Fruit fly (Drosophila melanogaster) whole organism, embryonic: ENCODE data around the gene Fam92.

Source experiments
- Bgb ChIP-seq: fragments of 200-800 bp; sonication (Bioruptor generic); IDR thresholded peaks from 2 replicates; pipeline ENCODE4 v1.3.6; 2022; ENCODE audit warnings: missing biosample characterization, missing genetic modification characterization; ENCODE audit not compliant: partially characterized antibody
- CG12071 ChIP-seq: fragments of 200-800 bp; sonication (Bioruptor generic); optimal IDR thresholded peaks from 3 replicates; lab custom pipeline; 2018; ENCODE audit warnings: missing biosample characterization, mild to moderate bottlenecking, missing genetic modification characterization
- CG13624 ChIP-seq: fragments of 200-800 bp; sonication (Bioruptor generic); optimal IDR thresholded peaks from 2 replicates; lab custom pipeline; 2016; ENCODE audit warnings: missing biosample characterization, missing genetic modification characterization
- CG14667 ChIP-seq: fragments of 200-800 bp; sonication (Bioruptor generic); IDR thresholded peaks from 2 replicates; pipeline ENCODE4 v1.3.6; 2022; ENCODE audit warnings: missing biosample characterization, missing genetic modification characterization
- CG15073 ChIP-seq: fragments of 200-800 bp; sonication (Bioruptor generic); optimal IDR thresholded peaks from 2 replicates; lab custom pipeline; 2016; ENCODE audit warnings: missing biosample characterization, missing genetic modification characterization
- CG15479 ChIP-seq: fragments of 200-800 bp; sonication (Bioruptor generic); optimal IDR thresholded peaks from 3 replicates; lab custom pipeline; 2019; ENCODE audit warnings: missing biosample characterization, mild to moderate bottlenecking, missing genetic modification characterization, moderate library complexity
- CG15601 ChIP-seq: fragments of 200-800 bp; sonication (Bioruptor generic); optimal IDR thresholded peaks from 3 replicates; lab custom pipeline; 2019; ENCODE audit warnings: missing biosample characterization, mild to moderate bottlenecking, missing genetic modification characterization, moderate library complexity
- CG17802 ChIP-seq: fragments of 200-800 bp; sonication (Bioruptor generic); optimal IDR thresholded peaks from 2 replicates; lab custom pipeline; 2018; ENCODE audit warnings: missing biosample characterization, mild to moderate bottlenecking, missing genetic modification characterization, moderate library complexity
- CG2199 ChIP-seq: fragments of 200-800 bp; sonication (Bioruptor generic); IDR thresholded peaks from 3 replicates; pipeline ENCODE4 v1.3.6; 2022; ENCODE audit warnings: missing biosample characterization, missing genetic modification characterization
- CG30431 ChIP-seq: fragments of 200-800 bp; sonication (Bioruptor generic); optimal IDR thresholded peaks from 2 replicates; lab custom pipeline; 2017; ENCODE audit warnings: missing biosample characterization, missing genetic modification characterization
- CG6272 ChIP-seq: fragments of 200-800 bp; sonication (Bioruptor generic); IDR thresholded peaks from 2 replicates; pipeline ENCODE4 v1.3.6; 2022; ENCODE audit warnings: missing biosample characterization, missing genetic modification characterization
- CG8924 ChIP-seq: fragments of 200-800 bp; optimal IDR thresholded peaks from 3 replicates; lab custom pipeline; 2019; ENCODE audit warnings: missing biosample characterization, mild to moderate bottlenecking, missing genetic modification characterization, moderate library complexity
- CG8944 ChIP-seq: fragments of 200-800 bp; sonication (Bioruptor generic); optimal IDR thresholded peaks from 3 replicates; lab custom pipeline; 2016; ENCODE audit warnings: missing biosample characterization, missing genetic modification characterization
- CG9727 ChIP-seq: fragments of 200-800 bp; sonication (Bioruptor generic); optimal IDR thresholded peaks from 3 replicates; lab custom pipeline; 2017; ENCODE audit warnings: missing biosample characterization, mild to moderate bottlenecking, missing genetic modification characterization
- CG9932 ChIP-seq: fragments of 200-800 bp; sonication (Bioruptor generic); IDR thresholded peaks from 2 replicates; pipeline ENCODE4 v1.3.6; 2022; ENCODE audit warnings: missing biosample characterization, missing genetic modification characterization
- CoRest ChIP-seq: fragments of 200-800 bp; sonication (Bioruptor generic); optimal IDR thresholded peaks from 3 replicates; lab custom pipeline; 2018; ENCODE audit warnings: missing biosample characterization, mild to moderate bottlenecking, missing genetic modification characterization, moderate library complexity
- Dbx ChIP-seq: fragments of 200-800 bp; sonication (Bioruptor generic); IDR thresholded peaks from 3 replicates; pipeline ENCODE4 v1.3.6; 2022; ENCODE audit warnings: missing biosample characterization, missing genetic modification characterization
- Deaf1 ChIP-seq: fragments of 200-800 bp; optimal IDR thresholded peaks from 3 replicates; lab custom pipeline; 2019; ENCODE audit warnings: missing biosample characterization, mild to moderate bottlenecking, missing genetic modification characterization, moderate library complexity
- E2f1 ChIP-seq: fragments of 200-800 bp; sonication (Bioruptor generic); IDR thresholded peaks from 2 replicates; pipeline ENCODE4 v1.3.6; 2022; ENCODE audit warnings: missing biosample characterization, missing genetic modification characterization
- E2f2 ChIP-seq: fragments of 200-800 bp; sonication (Bioruptor generic); IDR thresholded peaks from 2 replicates; pipeline ENCODE4 v1.3.6; 2022; ENCODE audit warnings: missing biosample characterization, missing genetic modification characterization
- ERR ChIP-seq: fragments of 200-800 bp; sonication (Bioruptor generic); optimal IDR thresholded peaks from 2 replicates; lab custom pipeline; 2016; ENCODE audit warnings: missing biosample characterization, missing genetic modification characterization
- MESR4 ChIP-seq: fragments of 200-800 bp; sonication (Bioruptor generic); optimal IDR thresholded peaks from 2 replicates; lab custom pipeline; 2018; ENCODE audit warnings: missing biosample characterization, mild to moderate bottlenecking, missing genetic modification characterization, moderate library complexity
- Med ChIP-seq: fragments of 200-800 bp; sonication (Bioruptor generic); peaks from one replicate; lab custom pipeline; 2016; ENCODE audit warnings: missing biosample characterization, missing genetic modification characterization, mild to moderate bottlenecking, inconsistent platforms, moderate library complexity
- Mes4 ChIP-seq: fragments of 200-800 bp; sonication (Bioruptor generic); optimal IDR thresholded peaks from 2 replicates; lab custom pipeline; 2016; ENCODE audit warnings: missing biosample characterization, missing genetic modification characterization
- Opbp ChIP-seq: fragments of 200-800 bp; sonication (Bioruptor generic); IDR thresholded peaks from 3 replicates; pipeline ENCODE4 v1.3.6; 2022; ENCODE audit warnings: missing biosample characterization, missing genetic modification characterization; ENCODE audit not compliant: partially characterized antibody
- Sox100B ChIP-seq: fragments of 200-800 bp; sonication (Bioruptor generic); optimal IDR thresholded peaks from 3 replicates; lab custom pipeline; 2018; ENCODE audit warnings: missing biosample characterization, mild to moderate bottlenecking, missing genetic modification characterization
- TFAM ChIP-seq: fragments of 200-800 bp; sonication (Bioruptor generic); optimal IDR thresholded peaks from 2 replicates; lab custom pipeline; 2017; ENCODE audit warnings: missing biosample characterization, missing genetic modification characterization, inconsistent platforms
- Trl ChIP-seq, 3 experiments: fragments of >200 bp in 2 of 3; fragments of 200-800 bp in 1 of 3; sonication (Bioruptor generic) in 1 of 3; optimal IDR thresholded peaks; 2 replicates in 1 of 3; 3 replicates in 2 of 3; lab custom pipeline; 2016 to 2017; ENCODE audit warnings: missing biosample characterization in 1 of 3, missing genetic modification characterization in 1 of 3
- al ChIP-seq: fragments of 200-800 bp; sonication (Bioruptor generic); IDR thresholded peaks from 2 replicates; pipeline ENCODE4 v1.3.6; 2022; ENCODE audit warnings: missing biosample characterization, missing genetic modification characterization
- cad ChIP-seq: fragments of >200 bp; optimal IDR thresholded peaks from 2 replicates; lab custom pipeline; 2017; ENCODE audit warnings: missing biosample characterization, missing genetic modification characterization
- cato ChIP-seq: fragments of 200-800 bp; sonication (Bioruptor generic); optimal IDR thresholded peaks from 2 replicates; lab custom pipeline; 2016; ENCODE audit warnings: missing biosample characterization, missing genetic modification characterization, borderline replicate concordance
- cg ChIP-seq: fragments of 200-800 bp; sonication (Bioruptor generic); optimal IDR thresholded peaks from 3 replicates; lab custom pipeline; 2019; ENCODE audit warnings: missing biosample characterization, mild to moderate bottlenecking, missing genetic modification characterization, moderate library complexity
- chm ChIP-seq: fragments of 200-800 bp; sonication (Bioruptor generic); IDR thresholded peaks from 2 replicates; pipeline ENCODE4 v1.3.6; 2022; ENCODE audit warnings: missing biosample characterization, missing genetic modification characterization
- cwo ChIP-seq: fragments of 200-800 bp; sonication (Bioruptor generic); optimal IDR thresholded peaks from 3 replicates; lab custom pipeline; 2017; ENCODE audit warnings: missing biosample characterization, missing genetic modification characterization, mild to moderate bottlenecking, moderate library complexity, missing genetic modification reagents
- esg ChIP-seq: fragments of 200-800 bp; sonication (Bioruptor generic); conservative IDR thresholded peaks from 2 replicates; pipeline ENCODE4 v1.3.6; 2022; ENCODE audit warnings: missing biosample characterization, missing genetic modification characterization
- eve ChIP-seq, 2 experiments: fragments of >200 bp; optimal IDR thresholded peaks; 2 replicates each; lab custom pipeline; 2017; ENCODE audit warnings: missing biosample characterization in 2 of 2, missing genetic modification characterization in 2 of 2
- grn ChIP-seq: fragments of 200-800 bp; sonication (Bioruptor generic); optimal IDR thresholded peaks from 3 replicates; lab custom pipeline; 2017; ENCODE audit warnings: missing biosample characterization, missing genetic modification characterization
- jigr1 ChIP-seq: fragments of 200-800 bp; sonication (Bioruptor generic); IDR thresholded peaks from 3 replicates; pipeline ENCODE4 v1.3.6; 2022; ENCODE audit warnings: missing biosample characterization, missing genetic modification characterization
- jing ChIP-seq: fragments of 200-800 bp; sonication (Bioruptor generic); optimal IDR thresholded peaks from 2 replicates; lab custom pipeline; 2018; ENCODE audit warnings: missing biosample characterization, mild to moderate bottlenecking, missing genetic modification characterization
- kni ChIP-seq: fragments of 200-800 bp; sonication (Bioruptor generic); optimal IDR thresholded peaks from 3 replicates; lab custom pipeline; 2017; ENCODE audit warnings: mild to moderate bottlenecking, missing biosample characterization, missing genetic modification reagents, missing genetic modification characterization
- knrl ChIP-seq: fragments of 200-800 bp; sonication (Bioruptor generic); IDR thresholded peaks from 3 replicates; pipeline ENCODE4 v1.3.6; 2022; ENCODE audit warnings: missing biosample characterization, missing genetic modification characterization; ENCODE audit not compliant: partially characterized antibody
- pros ChIP-seq: fragments of 200-800 bp; sonication (Bioruptor generic); optimal IDR thresholded peaks from 3 replicates; lab custom pipeline; 2019; ENCODE audit warnings: missing biosample characterization, mild to moderate bottlenecking, missing genetic modification characterization, moderate library complexity
- pzg ChIP-seq: fragments of 200-800 bp; sonication (Bioruptor generic); optimal IDR thresholded peaks from 3 replicates; lab custom pipeline; 2018; ENCODE audit warnings: missing biosample characterization, mild to moderate bottlenecking, missing genetic modification characterization, moderate library complexity
- sd ChIP-seq: fragments of 200-800 bp; sonication (Bioruptor generic); optimal IDR thresholded peaks from 3 replicates; lab custom pipeline; 2018; ENCODE audit warnings: missing biosample characterization, mild to moderate bottlenecking, missing genetic modification characterization, moderate library complexity
- sqz ChIP-seq: fragments of 200-800 bp; sonication (Bioruptor generic); optimal IDR thresholded peaks from 3 replicates; lab custom pipeline; 2018; ENCODE audit warnings: missing biosample characterization, mild to moderate bottlenecking, missing genetic modification characterization
- ttk ChIP-seq: fragments of 200-800 bp; sonication (Bioruptor generic); IDR thresholded peaks from 2 replicates; pipeline ENCODE4 v2.1.2; 2022; ENCODE audit warnings: missing biosample characterization, missing genetic modification characterization
- tup ChIP-seq: fragments of 200-800 bp; sonication (Bioruptor generic); optimal IDR thresholded peaks from 2 replicates; lab custom pipeline; 2016; ENCODE audit warnings: missing biosample characterization, mild to moderate bottlenecking, missing genetic modification characterization, moderate library complexity
- unpg ChIP-seq: fragments of 200-800 bp; sonication (Bioruptor generic); optimal IDR thresholded peaks from 3 replicates; lab custom pipeline; 2018; ENCODE audit warnings: missing biosample characterization, mild to moderate bottlenecking, missing genetic modification characterization, moderate library complexity
- wor ChIP-seq: fragments of 200-800 bp; sonication (Bioruptor generic); IDR thresholded peaks from 2 replicates; pipeline ENCODE4 v1.3.6; 2022; ENCODE audit warnings: missing biosample characterization, missing genetic modification characterization
- z ChIP-seq: fragments of 200-800 bp; sonication (Bioruptor generic); IDR thresholded peaks from 3 replicates; pipeline ENCODE4 v1.3.6; 2022; ENCODE audit warnings: missing biosample characterization, missing genetic modification characterization

The Fam92 gene

DNA sequence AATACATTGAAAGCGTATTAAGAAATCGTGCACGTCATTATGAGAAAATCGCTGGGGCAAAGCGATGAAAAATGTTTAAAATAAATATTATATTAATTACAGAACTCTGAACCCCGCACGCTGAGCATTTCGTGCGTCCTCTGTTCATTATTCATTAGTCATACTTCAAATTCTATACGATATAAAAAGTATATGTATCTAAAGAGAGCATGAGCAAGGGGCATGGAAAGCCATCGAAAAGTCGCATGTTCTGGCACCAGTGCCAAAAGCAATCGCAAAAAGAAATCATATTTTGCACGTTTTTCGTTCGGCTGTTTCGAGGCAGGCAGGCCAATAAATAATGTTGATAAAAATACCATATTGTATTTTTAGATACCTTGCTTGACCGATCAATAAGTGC lies 34.5 kb downstream of the Fam92 start:
- TF ChIP-seq esg (no peak), knrl (GFP tag; lab: Robert Waterston, UW) (no peak), CG8944 (GFP tag; lab: Kevin White, UChicago) (no peak), CG8924 (no peak), TFAM (GFP tag; lab: Kevin White, UChicago) (no peak), CG12071 (GFP tag; lab: Kevin White, UChicago) (no peak), unpg (no peak), pzg (GFP tag; lab: Kevin White, UChicago) (no peak), Med (GFP tag; lab: Kevin White, UChicago) (peak; percentile 72), Sox100B (GFP tag; lab: Kevin White, UChicago) (no peak), CG15601 (peak; percentile 20), ERR (no peak), MESR4 (no peak), CG30431 (GFP tag; lab: Kevin White, UChicago) (no peak), cwo (GFP tag; lab: Kevin White, UChicago) (peak; percentile 34)

- TF ChIP-seq Opbp (GFP tag; lab: Robert Waterston, UW) (no peak; the same call in 2 of the 3 replicates), E2f2 (GFP tag; lab: Robert Waterston, UW) (0 out of 2 replicates have a peak, but pooled peaks have one; percentile 6), Trl (optimal IDR thresholded peaks at IDR 0.05; lab: Kevin White, UChicago) (peak; percentile 45 to 75), Trl (GFP tag; optimal IDR thresholded peaks at IDR 0.05; lab: Kevin White, UChicago) (no peak), CG17802 (tag; lab: Kevin White, UChicago) (no peak), cad (GFP tag; lab: Kevin White, UChicago) (peak; percentile 31), CG15479 (GFP tag; lab: Kevin White, UChicago) (peak; percentile 29), ttk (GFP tag; lab: Robert Waterston, UW) (no peak), CG6272 (GFP tag; lab: Robert Waterston, UW) (no peak), sd (tag; lab: Kevin White, UChicago) (no peak), Mes4 (no peak), CG14667 (GFP tag; lab: Robert Waterston, UW) (no peak), Bgb (GFP tag; lab: Robert Waterston, UW) (peak; percentile 12; the same call in 1 of the 2 replicates), sqz (GFP tag; lab: Kevin White, UChicago) (peak; percentile 34), jigr1 (GFP tag; lab: Robert Waterston, UW) (no peak), pros (GFP tag; lab: Kevin White, UChicago) (peak; percentile 81), jing (GFP tag; lab: Kevin White, UChicago) (no peak), CoRest (tag; lab: Kevin White, UChicago) (no peak), wor (GFP tag; lab: Robert Waterston, UW) (no peak), al (GFP tag; lab: Robert Waterston, UW) (0 out of 2 replicates have a peak, but pooled peaks have one; percentile 20), z (0 out of 3 replicates have a peak, but pooled peaks have one; percentile 16), eve (GFP tag; optimal IDR thresholded peaks at IDR 0.05; lab: Kevin White, UChicago) (no peak), E2f1 (no peak), grn (GFP tag; lab: Kevin White, UChicago) (peak; percentile 2), Dbx (GFP tag; lab: Robert Waterston, UW) (peak; percentile 58; the same call in 2 of the 3 replicates), tup (no peak), CG2199 (peak; percentile 62; the same call in 1 of the 3 replicates), cg (no peak), chm (GFP tag; lab: Robert Waterston, UW) (peak; percentile 15; the same call in 1 of the 2 replicates), CG13624 (GFP tag; lab: Kevin White, UChicago) (peak; percentile 12), Deaf1 (tag; lab: Kevin White, UChicago) (no peak), CG9727 (GFP tag; lab: Kevin White, UChicago) (no peak), kni (GFP tag; lab: Kevin White, UChicago) (no peak), CG9932 (GFP tag; lab: Robert Waterston, UW) (0 out of 2 replicates have a peak, but pooled peaks have one; percentile 27), cato (no peak), CG15073 (GFP tag; lab: Kevin White, UChicago) (no peak)
These were observed 35.1 kb downstream of the Fam92 start for dm6 chr2L:12459841-12460240.
